Fruit fly (Drosophila melanogaster) whole organism, prepupa: ENCODE results near the gene CG7646.

ENCODE experiments used
- Blimp-1 ChIP-seq: fragments of 200-800 bp; sonication (Bioruptor generic); optimal IDR thresholded peaks from 3 replicates; lab custom pipeline; 2017; ENCODE audit warnings: missing biosample characterization, missing genetic modification characterization, mild to moderate bottlenecking, moderate library complexity, missing genetic modification reagents
- CG10631 ChIP-seq: fragments of 200-800 bp; sonication (Bioruptor generic); optimal IDR thresholded peaks from 2 replicates; lab custom pipeline; 2016; ENCODE audit warnings: missing biosample characterization, missing genetic modification characterization
- CG10669 ChIP-seq: fragments of 200-800 bp; sonication (Bioruptor generic); optimal IDR thresholded peaks from 3 replicates; lab custom pipeline; 2018; ENCODE audit warnings: missing biosample characterization, mild to moderate bottlenecking, missing genetic modification characterization, moderate library complexity
- CG15336 ChIP-seq: fragments of 200-800 bp; sonication (Bioruptor generic); IDR thresholded peaks from 2 replicates; pipeline ENCODE4 v1.3.6; 2022; ENCODE audit warnings: missing biosample characterization, missing genetic modification characterization
- CG1621 ChIP-seq: fragments of 200-800 bp; sonication (Bioruptor generic); optimal IDR thresholded peaks from 3 replicates; lab custom pipeline; 2018; ENCODE audit warnings: missing biosample characterization, mild to moderate bottlenecking, missing genetic modification characterization
- CG3032 ChIP-seq: fragments of 200-800 bp; optimal IDR thresholded peaks from 2 replicates; lab custom pipeline; 2019; ENCODE audit warnings: missing biosample characterization, mild to moderate bottlenecking, missing genetic modification characterization, moderate library complexity
- CG31627 ChIP-seq: fragments of 200-800 bp; sonication (Bioruptor generic); optimal IDR thresholded peaks from 3 replicates; lab custom pipeline; 2016; ENCODE audit warnings: missing biosample characterization, missing genetic modification characterization
- CG32006 ChIP-seq: fragments of 200-800 bp; sonication (Bioruptor generic); optimal IDR thresholded peaks from 3 replicates; lab custom pipeline; 2017; ENCODE audit warnings: missing biosample characterization, mild to moderate bottlenecking, missing genetic modification characterization
- CG34406 ChIP-seq: fragments of 200-800 bp; sonication (Bioruptor generic); optimal IDR thresholded peaks from 3 replicates; lab custom pipeline; 2016; ENCODE audit warnings: missing biosample characterization, missing genetic modification characterization
- CG3919 ChIP-seq: fragments of 200-800 bp; sonication (Bioruptor generic); optimal IDR thresholded peaks from 3 replicates; lab custom pipeline; 2016; ENCODE audit warnings: missing biosample characterization, missing genetic modification characterization
- CG4318 ChIP-seq: fragments of 200-800 bp; sonication (Bioruptor generic); optimal IDR thresholded peaks from 3 replicates; lab custom pipeline; 2017; ENCODE audit warnings: missing biosample characterization, mild to moderate bottlenecking, missing genetic modification characterization
- CG6276 ChIP-seq: fragments of 200-800 bp; sonication (Bioruptor generic); optimal IDR thresholded peaks from 2 replicates; lab custom pipeline; 2017; ENCODE audit warnings: missing biosample characterization, mild to moderate bottlenecking, missing genetic modification characterization
- CG6808 ChIP-seq: fragments of 200-800 bp; sonication (Bioruptor generic); optimal IDR thresholded peaks from 3 replicates; lab custom pipeline; 2017; ENCODE audit warnings: missing biosample characterization, missing genetic modification characterization, mild to moderate bottlenecking, moderate library complexity, missing genetic modification reagents
- CG8319 ChIP-seq: fragments of 200-800 bp; sonication (Bioruptor generic); optimal IDR thresholded peaks from 3 replicates; lab custom pipeline; 2016; ENCODE audit warnings: missing biosample characterization, missing genetic modification characterization
- Eip78C ChIP-seq: fragments of 200-800 bp; sonication (Bioruptor generic); peaks from one replicate; lab custom pipeline; 2016; ENCODE audit warnings: missing biosample characterization, missing genetic modification characterization
- Ets96B ChIP-seq: fragments of 200-800 bp; optimal IDR thresholded peaks from 2 replicates; lab custom pipeline; 2019; ENCODE audit warnings: missing biosample characterization, mild to moderate bottlenecking, missing genetic modification characterization, moderate library complexity
- Gug ChIP-seq: fragments of 200-800 bp; sonication (Bioruptor generic); IDR thresholded peaks from 2 replicates; pipeline ENCODE4 v1.3.6; 2022; ENCODE audit warnings: missing biosample characterization, missing genetic modification characterization
- Hr39 ChIP-seq: fragments of 200-800 bp; sonication (Bioruptor generic); optimal IDR thresholded peaks from 2 replicates; lab custom pipeline; 2016; ENCODE audit warnings: missing biosample characterization, missing genetic modification characterization
- Hr4 ChIP-seq: fragments of 200-800 bp; sonication (Bioruptor generic); optimal IDR thresholded peaks from 3 replicates; lab custom pipeline; 2016; ENCODE audit warnings: missing biosample characterization, missing genetic modification characterization
- Lpt ChIP-seq: fragments of 200-800 bp; sonication (Bioruptor generic); optimal IDR thresholded peaks from 3 replicates; lab custom pipeline; 2016; ENCODE audit warnings: missing biosample characterization, missing genetic modification characterization
- Met ChIP-seq: fragments of 200-800 bp; sonication (Bioruptor generic); optimal IDR thresholded peaks from 3 replicates; lab custom pipeline; 2016; ENCODE audit warnings: missing biosample characterization, missing genetic modification characterization
- Smox ChIP-seq: fragments of 200-800 bp; sonication (Bioruptor generic); optimal IDR thresholded peaks from 3 replicates; lab custom pipeline; 2016; ENCODE audit warnings: missing biosample characterization, missing genetic modification characterization
- Sox102F ChIP-seq: fragments of 200-800 bp; sonication (Bioruptor generic); optimal IDR thresholded peaks from 2 replicates; lab custom pipeline; 2016; ENCODE audit warnings: missing biosample characterization, mild to moderate bottlenecking, missing genetic modification characterization
- Sox14 ChIP-seq: fragments of 200-800 bp; sonication (Bioruptor generic); optimal IDR thresholded peaks from 3 replicates; lab custom pipeline; 2016; ENCODE audit warnings: missing biosample characterization, missing genetic modification characterization
- Sox15 ChIP-seq: fragments of 200-800 bp; sonication (Bioruptor generic); optimal IDR thresholded peaks from 3 replicates; lab custom pipeline; 2016; ENCODE audit warnings: missing biosample characterization, missing genetic modification characterization
- dac ChIP-seq: fragments of 200-800 bp; sonication (Bioruptor generic); optimal IDR thresholded peaks from 2 replicates; lab custom pipeline; 2017; ENCODE audit warnings: missing biosample characterization, mild to moderate bottlenecking, missing genetic modification characterization
- esn ChIP-seq: fragments of 200-800 bp; sonication (Bioruptor generic); optimal IDR thresholded peaks from 2 replicates; lab custom pipeline; 2016; ENCODE audit warnings: missing biosample characterization, mild to moderate bottlenecking, missing genetic modification characterization, moderate library complexity
- net ChIP-seq: fragments of 200-800 bp; sonication (Bioruptor generic); optimal IDR thresholded peaks from 3 replicates; lab custom pipeline; 2016; ENCODE audit warnings: missing biosample characterization, missing genetic modification characterization
- pdm3 ChIP-seq: fragments of 200-800 bp; sonication (Bioruptor generic); optimal IDR thresholded peaks from 3 replicates; lab custom pipeline; 2016; ENCODE audit warnings: missing biosample characterization, missing genetic modification characterization
- salr ChIP-seq, 2 experiments: fragments of 200-800 bp; sonication (Bioruptor generic); optimal IDR thresholded peaks; 3 replicates each; lab custom pipeline; 2016 to 2018; ENCODE audit warnings: missing biosample characterization in 2 of 2, missing genetic modification characterization in 2 of 2, mild to moderate bottlenecking in 1 of 2
- spab ChIP-seq: fragments of 200-800 bp; sonication (Bioruptor generic); optimal IDR thresholded peaks from 2 replicates; lab custom pipeline; 2017; ENCODE audit warnings: missing biosample characterization, mild to moderate bottlenecking, missing genetic modification characterization, missing genetic modification reagents
- ss ChIP-seq, 2 experiments: fragments of 200-800 bp; sonication (Bioruptor generic); optimal IDR thresholded peaks; 2 replicates in 1 of 2; 3 replicates in 1 of 2; lab custom pipeline; 2017 to 2018; ENCODE audit warnings: mild to moderate bottlenecking in 2 of 2, missing biosample characterization in 2 of 2, missing genetic modification characterization in 2 of 2, moderate library complexity in 1 of 2
- svp ChIP-seq: fragments of 200-800 bp; sonication (Bioruptor generic); peaks from one replicate; lab custom pipeline; 2016; ENCODE audit warnings: missing biosample characterization, missing genetic modification characterization

The CG7646 gene

DNA sequence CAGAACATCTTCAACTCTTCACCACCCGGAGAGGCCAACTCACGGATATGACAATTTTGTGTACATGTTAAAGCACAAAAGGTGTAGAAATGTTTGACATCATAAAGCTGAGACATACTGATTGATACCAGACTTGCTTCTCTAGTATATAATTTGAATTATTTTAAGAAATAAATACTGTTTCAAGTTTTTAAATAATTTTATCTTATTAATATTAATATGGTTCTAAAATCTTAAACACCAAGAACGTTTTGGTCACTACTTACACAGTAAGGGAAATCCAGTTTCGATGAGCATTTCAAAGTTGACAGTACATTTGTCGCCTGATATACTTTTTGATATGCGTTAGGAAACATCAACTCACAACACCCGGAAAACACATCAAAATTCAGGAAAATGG, 5.9 kb upstream of the CG7646 start, which contains the start of the genes hale and schuy:
TSS of gene hale (minus strand) at position 101 of the 400 bp plus-strand sequence.
TSS of gene schuy (plus strand) at position 326 of the 400 bp plus-strand sequence.
- TF ChIP-seq Gug (GFP tag; lab: Robert Waterston, UW) (no peak), Sox102F (no peak), CG6276 (GFP tag; lab: Kevin White, UChicago) (no peak), CG32006 (no peak), svp (no peak), ss (GFP tag; optimal IDR thresholded peaks at IDR 0.05; lab: Kevin White, UChicago) (no peak), Ets96B (tag; lab: Kevin White, UChicago) (no peak), esn (GFP tag; lab: Kevin White, UChicago) (no peak), Sox15 (GFP tag; lab: Kevin White, UChicago) (no peak), Smox (GFP tag; lab: Kevin White, UChicago) (no peak), salr (GFP tag; optimal IDR thresholded peaks at IDR 0.05; lab: Kevin White, UChicago) (no peak), dac (GFP tag; lab: Kevin White, UChicago) (no peak), CG10631 (GFP tag; lab: Kevin White, UChicago) (no peak), Hr39 (GFP tag; lab: Kevin White, UChicago) (no peak), CG1621 (tag; lab: Kevin White, UChicago) (no peak), net (GFP tag; lab: Kevin White, UChicago) (no peak), CG4318 (no peak), Hr4 (GFP tag; lab: Kevin White, UChicago) (no peak), Met (no peak), CG3032 (no peak)
- TF ChIP-seq, all 60 proteins: peak for 0

DNA sequence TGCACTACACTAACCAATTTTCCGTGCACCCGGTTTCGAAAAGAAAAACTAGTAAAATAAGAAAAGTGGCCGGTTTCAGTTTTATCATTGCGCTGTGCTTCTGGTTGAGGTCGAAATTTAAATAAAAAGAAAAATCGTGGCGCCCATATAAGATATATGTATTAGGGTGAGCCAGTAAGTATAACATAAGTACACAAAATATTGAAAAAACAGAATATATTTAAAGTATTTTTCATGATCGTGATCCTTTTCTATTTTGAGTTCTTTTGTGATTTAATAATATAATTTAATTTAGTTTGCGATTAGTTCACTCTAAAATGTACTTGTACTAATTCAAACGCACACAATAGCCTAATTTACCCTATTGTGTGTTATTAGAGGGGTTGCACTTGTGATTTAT, 2.8 kb upstream of the CG7646 start, which contains the start of gene Csas:
TSS of gene Csas (minus strand) at position 101 of the 400 bp plus-strand sequence.
- TF ChIP-seq CG15336 (GFP tag; lab: Robert Waterston, UW) (peak; percentile 29; the same call in 1 of the 2 replicates), Lpt (GFP tag; lab: Kevin White, UChicago) (no peak)

DNA sequence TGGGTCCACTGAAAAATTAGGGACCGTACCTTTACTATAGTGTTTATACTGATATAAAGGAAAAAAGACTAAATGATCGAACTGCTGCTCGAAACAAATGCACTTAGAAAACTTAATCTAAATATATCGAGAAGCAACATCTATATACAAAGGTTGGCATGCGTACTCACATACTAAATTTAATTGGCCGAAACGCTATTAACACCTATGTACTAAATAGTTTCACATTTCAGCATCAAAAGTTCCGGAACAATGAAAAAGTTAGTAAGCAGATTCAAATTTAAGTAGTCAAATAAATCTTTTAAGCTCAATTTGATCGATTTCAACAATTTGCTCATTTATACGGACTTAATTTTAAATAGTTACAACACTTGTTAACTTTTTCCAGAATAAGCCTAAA, 567 bp upstream of the CG7646 start, which contains the start of gene fln:
TSS of gene fln (minus strand) at position 101 of the 400 bp plus-strand sequence.
- TF ChIP-seq CG34406 (no peak), CG6808 (no peak), CG3032 (no peak), Sox14 (no peak), CG31627 (GFP tag; lab: Kevin White, UChicago) (no peak), ss (GFP tag; optimal IDR thresholded peaks at IDR 0.05; lab: Kevin White, UChicago) (no peak), net (GFP tag; lab: Kevin White, UChicago) (no peak), CG3919 (GFP tag; lab: Kevin White, UChicago) (no peak), CG8319 (GFP tag; lab: Kevin White, UChicago) (no peak), spab (GFP tag; lab: Kevin White, UChicago) (no peak), Blimp-1 (GFP tag; lab: Kevin White, UChicago) (no peak), CG10669 (GFP tag; lab: Kevin White, UChicago) (no peak), salr (GFP tag; optimal IDR thresholded peaks at IDR 0.05; lab: Kevin White, UChicago) (no peak), pdm3 (GFP tag; lab: Kevin White, UChicago) (no peak)

DNA sequence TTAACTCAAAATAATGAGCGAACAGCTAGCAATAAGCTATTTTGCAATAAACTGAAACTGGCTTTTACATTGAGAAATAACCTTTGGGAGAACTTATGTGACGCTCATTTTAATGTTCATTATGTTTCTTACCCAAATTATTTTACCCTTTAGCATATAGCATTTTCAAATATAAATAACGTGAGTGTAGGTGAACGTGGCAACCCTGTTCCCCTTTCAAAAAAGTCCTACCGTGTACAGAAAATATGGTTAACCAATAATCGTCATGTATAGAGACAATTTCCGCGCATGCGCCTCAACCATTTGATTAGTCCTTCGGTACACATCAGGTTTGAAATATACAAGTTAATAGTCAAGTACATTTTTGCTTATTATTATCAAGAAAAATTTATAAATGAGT, 2.3 kb downstream of the CG7646 start:
- TF ChIP-seq Lpt (GFP tag; lab: Kevin White, UChicago): no peak

DNA sequence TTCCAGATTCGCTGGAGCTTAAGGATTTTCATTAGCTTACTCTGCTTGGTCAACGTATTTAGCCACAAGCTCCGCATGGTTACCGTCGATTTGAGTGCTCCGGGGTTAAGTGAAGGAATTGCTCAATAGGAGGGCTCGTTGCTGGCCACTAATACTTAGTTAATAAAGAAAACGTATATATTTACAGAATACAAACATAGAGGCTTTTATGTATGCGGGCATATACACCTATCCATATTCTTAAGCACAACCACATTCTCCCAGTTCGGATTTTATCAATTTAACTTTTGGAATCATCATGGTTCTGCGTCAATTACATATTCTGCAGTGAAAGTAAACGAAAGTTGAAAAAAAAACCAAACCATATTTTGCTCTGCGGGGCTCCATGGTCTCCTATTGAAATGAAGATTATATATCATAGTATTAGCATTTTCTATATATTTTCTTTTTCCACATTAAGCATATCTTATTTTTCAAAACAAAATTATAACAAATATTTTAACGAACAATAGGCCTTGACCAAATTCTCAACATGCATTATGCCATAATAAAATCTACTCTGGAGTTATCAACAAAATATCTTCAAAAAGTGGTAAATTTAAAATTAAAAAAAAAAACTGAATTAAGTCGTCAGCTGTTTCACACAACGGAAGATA, 8.5 kb downstream of the CG7646 start, which contains the start of the genes Tom20 and Gabat:
TSS of gene Tom20 (plus strand) at position 564 of the 656 bp plus-strand sequence.
TSS of gene Gabat (minus strand) at position 606 of the 656 bp plus-strand sequence.
- TF ChIP-seq Eip78C (peak; percentile 68), Sox14 (no peak)
